Worm (Caenorhabditis elegans): ENCODE measurements around the gene fbxa-116.

fbxa-116 gene

ce11 chrV:20151855-20152254, 36.8 kb downstream of the fbxa-116 start:
- no peak for TF ChIP-seq ceh-83 (GFP tag; optimal IDR thresholded peaks at IDR 0.05)
- TF ChIP-seq ceh-43 (GFP tag; optimal IDR thresholded peaks at IDR 0.05): no peak
- no peak for TF ChIP-seq unc-62 (GFP tag; optimal IDR thresholded peaks at IDR 0.05)
- no peak for TF ChIP-seq elt-1 (tag; optimal IDR thresholded peaks at IDR 0.05; ENCODE audit: borderline replicate concordance, insufficient read depth)
- TF ChIP-seq nhr-12 (tag; optimal IDR thresholded peaks at IDR 0.05): no peak
- TF ChIP-seq pha-4 (tag; optimal IDR thresholded peaks at IDR 0.05): no peak
- no peak for TF ChIP-seq M03D4.4 (tag; optimal IDR thresholded peaks at IDR 0.05)
- TF ChIP-seq elt-3 (tag; optimal IDR thresholded peaks at IDR 0.05): no peak
- TF ChIP-seq unc-120 (tag; optimal IDR thresholded peaks at IDR 0.05; ENCODE audit: poor library complexity, severe bottlenecking): no peak
- no peak for TF ChIP-seq mep-1 (tag; optimal IDR thresholded peaks at IDR 0.05)
- no peak for TF ChIP-seq lin-32 (GFP tag; optimal IDR thresholded peaks at IDR 0.05)
- TF ChIP-seq blmp-1 (tag; optimal IDR thresholded peaks at IDR 0.05): no peak
- no peak for TF ChIP-seq lin-13 (tag; optimal IDR thresholded peaks at IDR 0.05)
- no peak for TF ChIP-seq unc-39 (tag; optimal IDR thresholded peaks at IDR 0.05)

ce11 chrV:20151432-20151831, 37.3 kb downstream of the fbxa-116 start, which contains the start of gene F19B2.7:
F19B2.7 (plus strand) TSS chrV:20151732.
- TF ChIP-seq lin-32 (GFP tag; optimal IDR thresholded peaks at IDR 0.05): no peak
- TF ChIP-seq drap-1 (GFP tag; optimal IDR thresholded peaks at IDR 0.05): no peak
- no peak for TF ChIP-seq nhr-76 (tag; optimal IDR thresholded peaks at IDR 0.05)
- no peak for TF ChIP-seq elt-1 (tag; optimal IDR thresholded peaks at IDR 0.05; ENCODE audit: borderline replicate concordance, insufficient read depth)
- TF ChIP-seq mls-2 (tag; optimal IDR thresholded peaks at IDR 0.05): no peak
- no peak for TF ChIP-seq nhr-2 (tag; optimal IDR thresholded peaks at IDR 0.05)
- no peak for TF ChIP-seq tbx-8 (GFP tag; optimal IDR thresholded peaks at IDR 0.05)

- no peak for TF ChIP-seq sem-2 (GFP tag; optimal IDR thresholded peaks at IDR 0.05)
Measured at ce11 chrV:20147662-20148245, 40.9 kb downstream of the fbxa-116 start, which contains the start of gene Y113G7A.13. Y113G7A.13 (plus strand) TSS chrV:20148195.

- TF ChIP-seq elt-3 (tag; optimal IDR thresholded peaks at IDR 0.05): no peak
- TF ChIP-seq elt-1 (tag; optimal IDR thresholded peaks at IDR 0.05; ENCODE audit: borderline replicate concordance, insufficient read depth): no peak
- no peak for TF ChIP-seq ztf-11 (tag; optimal IDR thresholded peaks at IDR 0.05)
Measured at ce11 chrV:20143711-20144110, 45.0 kb downstream of the fbxa-116 start.

ce11 chrV:20142285-20142684, 46.4 kb downstream of the fbxa-116 start, which contains the start of gene Y113G7A.12:
Y113G7A.12 (plus strand) TSS chrV:20142585.
- no peak for TF ChIP-seq lin-32 (GFP tag; optimal IDR thresholded peaks at IDR 0.05)
- TF ChIP-seq hlh-1 (tag; optimal IDR thresholded peaks at IDR 0.05): peak; percentile 15

- no peak for TF ChIP-seq mep-1 (tag; optimal IDR thresholded peaks at IDR 0.05)
- no peak for TF ChIP-seq unc-120 (tag; optimal IDR thresholded peaks at IDR 0.05; ENCODE audit: poor library complexity, severe bottlenecking)
- TF ChIP-seq ceh-39 (tag; optimal IDR thresholded peaks at IDR 0.05): no peak
- no peak for TF ChIP-seq hlh-1 (tag; optimal IDR thresholded peaks at IDR 0.05)
- TF ChIP-seq bed-3 (GFP tag; optimal IDR thresholded peaks at IDR 0.05): no peak
- no peak for TF ChIP-seq ztf-11 (tag; optimal IDR thresholded peaks at IDR 0.05)
- TF ChIP-seq lin-13 (tag; optimal IDR thresholded peaks at IDR 0.05): no peak
- no peak for TF ChIP-seq unc-39 (tag; optimal IDR thresholded peaks at IDR 0.05)
- TF ChIP-seq nhr-28 (tag; optimal IDR thresholded peaks at IDR 0.05): no peak
- no peak for TF ChIP-seq nhr-12 (tag; optimal IDR thresholded peaks at IDR 0.05)
- TF ChIP-seq drap-1 (GFP tag; optimal IDR thresholded peaks at IDR 0.05): no peak
- no peak for TF ChIP-seq zip-8 (tag; optimal IDR thresholded peaks at IDR 0.05)
- no peak for TF ChIP-seq ham-2 (GFP tag; optimal IDR thresholded peaks at IDR 0.05)
- TF ChIP-seq nhr-237 (tag; optimal IDR thresholded peaks at IDR 0.05): no peak
- no peak for TF ChIP-seq tbx-8 (GFP tag; optimal IDR thresholded peaks at IDR 0.05)
- no peak for TF ChIP-seq mab-5 (tag; optimal IDR thresholded peaks at IDR 0.05)
- TF ChIP-seq M03D4.4 (tag; optimal IDR thresholded peaks at IDR 0.05): no peak
- no peak for TF ChIP-seq ceh-83 (GFP tag; optimal IDR thresholded peaks at IDR 0.05)
Measured at ce11 chrV:20138407-20139044, 50.2 kb downstream of the fbxa-116 start, which contains the start of gene Y113G7A.14. Y113G7A.14 (minus strand) TSS chrV:20138457.

All from whole organism, mixed stage, embryonic.